Worm (Caenorhabditis elegans) whole organism, mixed stage, embryonic: Measurements from ENCODE around the gene scrm-8.
"Not testable (repeated sequence)": the region's sequence is repeated elsewhere in the genome, so short reads cannot be mapped to it uniquely, and the experiment has no call there.

Experiments used
- M03D4.4 ChIP-seq: sonication (generic microtip); optimal IDR thresholded peaks from 2 replicates; lab custom pipeline; 2017; ENCODE audit warnings: mild to moderate bottlenecking, missing genetic modification characterization, missing compliant biosample characterization
- ceh-39 ChIP-seq: fragments of 150-350 bp; optimal IDR thresholded peaks from 2 replicates; lab custom pipeline; 2014; ENCODE audit warnings: missing biosample characterization, missing genetic modification characterization
- ceh-83 ChIP-seq: fragments of 200-800 bp; sonication (Bioruptor generic); optimal IDR thresholded peaks from 2 replicates; lab custom pipeline; 2018; ENCODE audit warnings: mild to moderate bottlenecking, missing genetic modification characterization, missing compliant biosample characterization
- ces-1 ChIP-seq: fragments of 150-350 bp; optimal IDR thresholded peaks from 2 replicates; lab custom pipeline; 2014; ENCODE audit warnings: missing biosample characterization, missing genetic modification reagents, missing genetic modification characterization
- cnd-1 ChIP-seq: fragments of 200-800 bp; sonication (Bioruptor generic); optimal IDR thresholded peaks from 2 replicates; lab custom pipeline; 2018; ENCODE audit warnings: mild to moderate bottlenecking, missing genetic modification characterization, missing compliant biosample characterization
- drap-1 ChIP-seq: fragments of 200-800 bp; sonication (Bioruptor generic); optimal IDR thresholded peaks from 3 replicates; lab custom pipeline; 2018; ENCODE audit warnings: mild to moderate bottlenecking, missing genetic modification characterization, missing compliant biosample characterization
- elt-1 ChIP-seq: sonication (generic microtip); optimal IDR thresholded peaks from 2 replicates; lab custom pipeline; 2017; ENCODE audit warnings: missing genetic modification characterization, mild to moderate bottlenecking, missing compliant biosample characterization, antibody characterized with exemption, moderate library complexity, borderline replicate concordance; ENCODE audit not compliant: insufficient read depth
- elt-3 ChIP-seq: fragments of 150-350 bp; optimal IDR thresholded peaks from 2 replicates; lab custom pipeline; 2014; ENCODE audit warnings: missing biosample characterization, missing genetic modification characterization
- flh-1 ChIP-seq: fragments of 200-800 bp; sonication (Bioruptor generic); optimal IDR thresholded peaks from 2 replicates; lab custom pipeline; 2018; ENCODE audit warnings: mild to moderate bottlenecking, missing genetic modification characterization, moderate library complexity, missing compliant biosample characterization
- ham-2 ChIP-seq: fragments of 200-800 bp; sonication (Bioruptor generic); optimal IDR thresholded peaks from 2 replicates; lab custom pipeline; 2018; ENCODE audit warnings: mild to moderate bottlenecking, missing genetic modification characterization, missing compliant biosample characterization
- lin-13 ChIP-seq: fragments of 150-350 bp; optimal IDR thresholded peaks from 2 replicates; lab custom pipeline; 2014; ENCODE audit warnings: missing biosample characterization, missing genetic modification characterization
- lsy-2 ChIP-seq: fragments of 150-350 bp; optimal IDR thresholded peaks from 2 replicates; lab custom pipeline; 2014; ENCODE audit warnings: missing biosample characterization, missing genetic modification characterization
- mep-1 ChIP-seq: fragments of 150-350 bp; optimal IDR thresholded peaks from 2 replicates; lab custom pipeline; 2017; ENCODE audit warnings: missing biosample characterization, missing genetic modification reagents, missing genetic modification characterization, inconsistent platforms
- mls-2 ChIP-seq: sonication (generic microtip); optimal IDR thresholded peaks from 2 replicates; lab custom pipeline; 2016; ENCODE audit warnings: mild to moderate bottlenecking, missing genetic modification characterization, moderate library complexity, missing compliant biosample characterization
- nhr-12 ChIP-seq: fragments of 150-350 bp; optimal IDR thresholded peaks from 2 replicates; lab custom pipeline; 2014; ENCODE audit warnings: missing biosample characterization, missing genetic modification characterization
- nhr-2 ChIP-seq: fragments of 150-350 bp; optimal IDR thresholded peaks from 2 replicates; lab custom pipeline; 2014; ENCODE audit warnings: missing biosample characterization, missing genetic modification characterization
- nhr-237 ChIP-seq: fragments of 150-350 bp; optimal IDR thresholded peaks from 2 replicates; lab custom pipeline; 2014; ENCODE audit warnings: missing biosample characterization, missing genetic modification characterization
- nhr-28 ChIP-seq: fragments of 150-350 bp; optimal IDR thresholded peaks from 2 replicates; lab custom pipeline; 2014; ENCODE audit warnings: missing biosample characterization, missing genetic modification characterization
- nhr-76 ChIP-seq: sonication (generic microtip); optimal IDR thresholded peaks from 2 replicates; lab custom pipeline; 2017; ENCODE audit warnings: missing biosample characterization, missing genetic modification characterization
- pha-4 ChIP-seq: fragments of 150-350 bp; optimal IDR thresholded peaks from 2 replicates; lab custom pipeline; 2018; ENCODE audit warnings: missing biosample characterization, missing genetic modification reagents, missing genetic modification characterization
- sem-2 ChIP-seq: fragments of 200-800 bp; sonication (Bioruptor generic); optimal IDR thresholded peaks from 2 replicates; lab custom pipeline; 2018; ENCODE audit warnings: mild to moderate bottlenecking, missing genetic modification characterization, missing compliant biosample characterization
- snpc-4 ChIP-seq: fragments of 150-350 bp; optimal IDR thresholded peaks from 2 replicates; lab custom pipeline; 2014; ENCODE audit warnings: missing biosample characterization, missing genetic modification characterization
- sptf-1 ChIP-seq: sonication (generic microtip); optimal IDR thresholded peaks from 2 replicates; lab custom pipeline; 2017; ENCODE audit warnings: mild to moderate bottlenecking, missing genetic modification characterization, moderate library complexity, missing compliant biosample characterization
- tbx-8 ChIP-seq: fragments of 200-800 bp; sonication (Bioruptor generic); optimal IDR thresholded peaks from 2 replicates; lab custom pipeline; 2018; ENCODE audit warnings: mild to moderate bottlenecking, missing genetic modification characterization, moderate library complexity, missing compliant biosample characterization
- unc-120 ChIP-seq: sonication (generic microtip); optimal IDR thresholded peaks from 2 replicates; lab custom pipeline; 2017; ENCODE audit warnings: missing genetic modification characterization, missing compliant biosample characterization; ENCODE audit not compliant: poor library complexity, severe bottlenecking
- unc-39 ChIP-seq: fragments of 150-350 bp; optimal IDR thresholded peaks from 2 replicates; lab custom pipeline; 2014; ENCODE audit warnings: missing biosample characterization, missing genetic modification characterization
- unc-62 ChIP-seq: fragments of 150-350 bp; optimal IDR thresholded peaks from 2 replicates; lab custom pipeline; 2014; ENCODE audit warnings: missing biosample characterization, missing genetic modification reagents, missing genetic modification characterization
- zip-8 ChIP-seq: fragments of 150-350 bp; optimal IDR thresholded peaks from 2 replicates; lab custom pipeline; 2014; ENCODE audit warnings: missing biosample characterization, missing genetic modification characterization
- ztf-11 ChIP-seq: fragments of 150-350 bp; optimal IDR thresholded peaks from 2 replicates; lab custom pipeline; 2014; ENCODE audit warnings: missing biosample characterization, missing genetic modification characterization

Gene scrm-8

DNA sequence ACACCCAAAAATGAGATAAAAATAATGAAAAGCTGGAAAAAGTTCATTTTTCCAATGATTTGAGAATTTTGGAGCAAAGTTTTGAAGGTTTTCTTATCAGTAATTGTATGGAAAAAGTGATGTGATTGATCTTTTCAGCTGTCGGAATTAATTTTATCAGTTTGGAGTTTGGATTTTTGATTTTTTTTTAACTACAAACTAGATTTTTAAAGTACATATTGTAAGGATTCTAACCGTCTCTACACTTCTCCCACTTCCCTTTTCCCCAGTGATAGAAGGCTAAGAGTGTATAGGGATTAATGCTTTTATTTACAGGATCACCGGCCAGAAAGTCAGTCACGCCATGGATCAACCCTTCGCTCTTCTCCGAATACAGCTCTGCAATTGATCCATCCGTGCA lies 38.8 kb upstream of the scrm-8 start, which contains the start of gene F49F1.7:
TSS of gene F49F1.7 (minus strand) at position 101 of the 400 bp plus-strand sequence.
- TF ChIP-seq drap-1 (GFP tag; lab: Kevin White, UChicago); tbx-8 (GFP tag; lab: Kevin White, UChicago); lin-13: not testable (repeated sequence)

ce11 chrIV:4135744-4136143 lies 28.7 kb upstream of the scrm-8 start, which contains the start of gene F49F1.17:
Gene F49F1.17, minus strand, starts transcription at chrIV:4135844.
- TF ChIP-seq ztf-11 (tag; lab: Kevin White, UChicago) (no peak), snpc-4 (tag; lab: Kevin White, UChicago) (no peak), unc-62 (GFP tag; lab: Kevin White, UChicago) (no peak), ceh-39 (no peak), nhr-76 (tag; lab: Kevin White, UChicago) (no peak), flh-1 (GFP tag; lab: Kevin White, UChicago) (no peak), zip-8 (tag; lab: Kevin White, UChicago) (no peak), mls-2 (tag; lab: Kevin White, UChicago) (no peak), lin-13 (no peak), ham-2 (no peak), ceh-83 (GFP tag; lab: Kevin White, UChicago) (no peak)

ce11 chrIV:4137472-4137871 lies 27.0 kb upstream of the scrm-8 start, which contains the start of gene F49F1.9:
Gene F49F1.9, minus strand, starts transcription at chrIV:4137572.
- TF ChIP-seq ztf-11 (tag; lab: Kevin White, UChicago) (no peak), elt-1 (tag; lab: Kevin White, UChicago) (no peak), nhr-76 (tag; lab: Kevin White, UChicago) (no peak), ceh-83 (GFP tag; lab: Kevin White, UChicago) (no peak), ceh-39 (no peak), ces-1 (GFP tag; lab: Kevin White, UChicago) (no peak), elt-3 (no peak), unc-62 (GFP tag; lab: Kevin White, UChicago) (no peak), nhr-237 (tag; lab: Kevin White, UChicago) (no peak), nhr-12 (no peak), lsy-2 (tag; lab: Kevin White, UChicago) (no peak), lin-13 (no peak)

- TF ChIP-seq unc-39 (tag; lab: Kevin White, UChicago) (no peak), sptf-1 (tag; lab: Kevin White, UChicago) (no peak), ces-1 (GFP tag; lab: Kevin White, UChicago) (no peak), tbx-8 (GFP tag; lab: Kevin White, UChicago) (no peak), mep-1 (tag; lab: Kevin White, UChicago) (no peak), flh-1 (GFP tag; lab: Kevin White, UChicago) (no peak), sem-2 (GFP tag; lab: Kevin White, UChicago) (no peak), snpc-4 (tag; lab: Kevin White, UChicago) (no peak), elt-3 (no peak), nhr-28 (tag; lab: Kevin White, UChicago) (no peak), nhr-12 (no peak), M03D4.4 (tag; lab: Kevin White, UChicago) (no peak), ceh-39 (no peak)
Measured at ce11 chrIV:4139022-4139421, 25.5 kb upstream of the scrm-8 start, which contains the start of gene F49F1.10. Gene F49F1.10, minus strand, starts transcription at chrIV:4139122.

ce11 chrIV:4140265-4140664 lies 24.2 kb upstream of the scrm-8 start, which contains the start of gene F49F1.18:
Gene F49F1.18, minus strand, starts transcription at chrIV:4140365.
- TF ChIP-seq mls-2 (tag; lab: Kevin White, UChicago) (no peak), pha-4 (tag; lab: Kevin White, UChicago) (no peak), zip-8 (tag; lab: Kevin White, UChicago) (no peak), nhr-237 (tag; lab: Kevin White, UChicago) (no peak), mep-1 (tag; lab: Kevin White, UChicago) (no peak), elt-3 (no peak), nhr-28 (tag; lab: Kevin White, UChicago) (no peak), nhr-12 (no peak), elt-1 (tag; lab: Kevin White, UChicago) (no peak)
- TF ChIP-seq, all 35 proteins: peak for 0

ce11 chrIV:4141311-4141710 lies 23.2 kb upstream of the scrm-8 start, which contains the start of gene F49F1.11:
Gene F49F1.11, minus strand, starts transcription at chrIV:4141411.
- TF ChIP-seq lsy-2 (tag; lab: Kevin White, UChicago) (no peak), cnd-1 (no peak), unc-120 (no peak), nhr-237 (tag; lab: Kevin White, UChicago) (no peak), drap-1 (GFP tag; lab: Kevin White, UChicago) (no peak), pha-4 (tag; lab: Kevin White, UChicago) (no peak), nhr-2 (no peak), tbx-8 (GFP tag; lab: Kevin White, UChicago) (no peak), nhr-76 (tag; lab: Kevin White, UChicago) (no peak), nhr-28 (tag; lab: Kevin White, UChicago) (no peak)
